Fruit fly (Drosophila melanogaster) Kc167 (cell line): Measurements from ENCODE around the gene Jhbp3.

Experiments
- Myc ChIP-seq: fragments of >200 bp; optimal IDR thresholded peaks from 2 replicates; lab custom pipeline; 2017; ENCODE audit warnings: missing external identifiers
- Sin3A ChIP-seq: fragments of >200 bp; optimal IDR thresholded peaks from 2 replicates; lab custom pipeline; 2018; ENCODE audit warnings: missing external identifiers
- h ChIP-seq: fragments of >200 bp; optimal IDR thresholded peaks from 3 replicates; lab custom pipeline; 2018; ENCODE audit warnings: missing external identifiers
- insv ChIP-seq: fragments of >200 bp; optimal IDR thresholded peaks from 3 replicates; lab custom pipeline; 2018; ENCODE audit warnings: missing external identifiers
- psq ChIP-seq: fragments of >200 bp; optimal IDR thresholded peaks from 2 replicates; lab custom pipeline; 2017; ENCODE audit warnings: missing external identifiers
- ttk ChIP-seq: sonication (Bioruptor generic); optimal IDR thresholded peaks from 2 replicates; lab custom pipeline; 2017; ENCODE audit warnings: missing external identifiers

The Jhbp3 gene

DNA sequence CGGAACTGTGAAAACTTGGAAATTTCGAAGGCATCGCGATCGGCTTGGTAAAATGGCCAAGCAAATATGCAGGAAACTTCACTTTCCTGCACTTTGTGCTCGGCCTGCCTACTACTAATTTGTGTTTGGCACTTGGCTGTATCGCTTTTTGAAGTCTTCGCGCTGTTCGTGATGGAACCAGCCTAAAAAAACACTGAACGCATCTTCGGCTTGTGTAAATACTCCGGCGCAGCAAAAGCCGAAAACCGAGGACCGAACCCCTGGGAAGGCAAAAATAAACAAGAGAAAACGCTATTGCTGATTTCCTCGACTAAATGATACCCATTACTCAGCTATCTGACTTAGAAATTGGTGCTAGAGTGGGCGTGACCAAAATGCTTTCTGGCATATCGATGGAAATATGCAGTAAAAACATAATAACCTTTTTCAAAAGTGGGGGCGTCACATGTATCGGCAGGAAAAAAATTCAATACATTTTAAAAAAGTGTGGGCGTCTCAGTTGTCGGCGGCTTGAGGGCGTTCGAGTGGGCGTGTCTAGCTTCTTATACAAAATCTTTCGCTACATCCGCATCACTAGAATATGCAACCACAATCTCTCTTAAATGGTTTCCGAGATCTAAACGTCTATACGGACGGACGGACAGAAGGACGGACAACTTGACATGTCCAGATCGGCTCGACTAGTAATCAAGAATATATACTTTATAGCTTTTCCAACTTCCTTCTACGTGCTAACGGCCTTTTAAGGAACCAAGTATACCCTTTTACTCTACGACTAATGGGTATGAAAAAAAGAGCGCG lies 19.7 kb upstream of the Jhbp3 start:
- TF ChIP-seq Sin3A (lab: Kevin White, UChicago) (no peak), psq (lab: Kevin White, UChicago) (no peak), h (lab: Kevin White, UChicago) (no peak), Myc (lab: Kevin White, UChicago) (no peak), ttk (lab: Kevin White, UChicago) (no peak), insv (lab: Kevin White, UChicago) (no peak)

DNA sequence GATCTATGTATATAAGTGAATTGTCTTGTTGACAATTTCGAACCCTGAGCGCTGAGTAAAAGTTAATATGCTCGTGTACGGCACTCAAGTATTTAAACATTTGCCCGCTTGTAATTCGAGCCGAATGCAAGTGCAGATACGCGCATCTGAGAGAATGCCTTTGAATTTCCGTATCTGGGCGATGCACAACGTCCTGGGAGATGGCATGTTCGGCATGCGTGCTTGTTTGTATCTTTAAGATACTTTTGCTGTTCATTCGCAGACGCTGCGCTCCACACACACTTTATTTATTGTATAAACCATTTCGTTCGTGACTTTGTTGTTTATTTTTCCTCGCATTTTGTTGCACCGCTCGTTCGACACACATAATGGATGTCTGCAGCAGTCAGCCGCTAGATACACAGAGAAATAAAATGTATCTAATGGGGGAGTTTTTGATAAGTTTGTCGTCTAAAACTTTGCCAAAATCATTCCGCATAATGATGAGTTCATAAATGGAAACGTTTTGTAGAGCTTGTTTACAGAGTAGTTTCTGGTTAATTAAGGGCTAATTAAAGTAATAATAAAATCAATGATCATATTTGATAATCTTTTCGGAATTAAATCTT lies 18.8 kb upstream of the Jhbp3 start:
- TF ChIP-seq Sin3A (lab: Kevin White, UChicago): no peak
- no peak for TF ChIP-seq psq (lab: Kevin White, UChicago)
- no peak for TF ChIP-seq ttk (lab: Kevin White, UChicago)
- no peak for TF ChIP-seq h (lab: Kevin White, UChicago)
- TF ChIP-seq insv (lab: Kevin White, UChicago): no peak
- TF ChIP-seq Myc (lab: Kevin White, UChicago): no peak

DNA sequence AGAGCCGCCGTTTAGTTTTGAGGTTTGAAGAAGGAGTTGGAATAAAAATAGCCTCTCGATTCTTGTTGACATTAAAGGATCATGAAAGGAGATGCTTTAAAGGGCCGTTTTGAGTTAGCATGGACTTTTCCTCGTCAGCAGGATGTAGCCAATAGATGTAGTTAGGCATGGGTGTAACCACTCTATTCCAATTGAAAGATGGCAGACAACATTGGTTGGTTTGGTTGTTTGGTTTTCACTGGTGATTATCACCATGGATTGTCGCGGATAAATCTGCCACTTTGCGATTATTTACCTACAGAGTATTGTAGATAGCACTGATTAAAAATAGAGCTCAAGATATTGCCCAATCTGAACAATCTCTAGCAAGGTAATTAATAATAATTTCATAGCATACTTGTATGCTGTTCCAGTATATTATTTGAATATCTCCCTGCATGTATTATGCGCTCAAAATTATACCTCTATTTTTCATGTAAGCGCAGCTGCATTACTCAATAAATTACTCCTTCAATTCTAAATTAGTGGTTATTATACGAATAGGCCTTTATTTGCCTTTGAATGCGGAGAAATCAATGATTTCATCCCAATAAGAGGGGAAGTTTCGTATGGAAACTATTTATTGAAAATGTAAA lies 18.0 kb upstream of the Jhbp3 start:
- no peak for TF ChIP-seq h (lab: Kevin White, UChicago)
- TF ChIP-seq insv (lab: Kevin White, UChicago): no peak
- no peak for TF ChIP-seq Myc (lab: Kevin White, UChicago)
- TF ChIP-seq psq (lab: Kevin White, UChicago): no peak
- no peak for TF ChIP-seq Sin3A (lab: Kevin White, UChicago)

DNA sequence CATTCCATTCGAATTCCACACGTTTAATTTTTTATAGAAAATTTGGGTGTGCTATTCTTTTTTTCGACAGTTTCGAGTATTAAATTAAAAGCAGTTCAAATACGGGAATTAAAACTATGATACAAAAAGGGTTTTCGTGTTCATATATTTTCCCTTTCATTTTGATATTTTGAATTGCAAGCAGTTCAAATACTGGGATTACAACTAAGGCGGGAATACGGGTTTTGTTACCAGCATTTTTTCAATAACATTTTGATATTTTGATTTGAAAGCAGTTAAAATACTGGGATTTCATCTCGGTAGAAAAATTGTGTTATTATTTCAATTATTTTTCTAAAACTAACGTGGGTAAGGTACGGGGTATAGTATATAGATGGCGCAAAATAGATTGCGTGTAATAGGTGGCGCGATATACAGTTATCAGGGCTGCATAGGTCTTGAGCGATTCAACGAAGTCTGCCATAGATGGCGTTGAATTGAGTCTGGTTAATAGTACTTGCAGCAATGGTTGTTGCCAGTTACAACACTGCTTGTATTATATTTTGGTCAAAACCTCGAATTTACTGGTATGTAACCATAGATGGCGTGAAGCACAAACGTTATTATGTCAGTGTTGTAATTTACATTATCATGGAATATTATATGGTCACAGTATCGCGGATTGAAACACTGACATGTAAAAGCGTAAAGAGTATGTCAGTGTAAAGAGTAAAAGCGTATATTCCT lies 15.5 kb upstream of the Jhbp3 start:
- TF ChIP-seq Sin3A (lab: Kevin White, UChicago): no peak
- TF ChIP-seq h (lab: Kevin White, UChicago): no peak
- no peak for TF ChIP-seq insv (lab: Kevin White, UChicago)
- no peak for TF ChIP-seq psq (lab: Kevin White, UChicago)
- TF ChIP-seq ttk (lab: Kevin White, UChicago): no peak
- TF ChIP-seq Myc (lab: Kevin White, UChicago): no peak

DNA sequence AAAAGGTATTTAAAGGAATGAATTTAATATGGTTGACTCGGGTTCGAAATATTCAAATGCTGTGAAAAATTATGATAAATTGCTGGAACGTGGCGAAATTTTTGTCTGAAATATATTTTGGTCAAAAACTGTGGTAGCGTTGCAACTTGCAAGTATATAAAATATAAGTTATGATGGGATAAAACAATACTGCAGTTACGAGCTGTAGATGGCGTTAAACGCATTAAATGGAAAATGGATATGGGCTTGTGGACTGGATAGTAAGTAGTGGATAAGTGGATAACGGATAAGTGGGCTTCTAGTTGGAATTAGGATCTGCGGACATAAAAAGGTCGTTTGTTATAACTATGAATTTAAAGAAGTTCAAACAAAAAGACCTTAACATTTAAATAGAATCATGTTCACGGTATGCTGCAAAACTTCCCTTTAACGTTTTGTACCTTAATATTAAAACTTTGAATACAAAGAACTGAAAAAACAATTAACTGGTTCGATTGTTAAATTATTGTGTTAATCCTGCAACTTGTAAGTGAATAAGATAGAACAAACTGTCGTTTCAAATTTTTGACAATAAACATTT lies 14.2 kb upstream of the Jhbp3 start:
- TF ChIP-seq psq (lab: Kevin White, UChicago): no peak
- no peak for TF ChIP-seq insv (lab: Kevin White, UChicago)
- TF ChIP-seq Sin3A (lab: Kevin White, UChicago): no peak
- TF ChIP-seq Myc (lab: Kevin White, UChicago): no peak
- TF ChIP-seq h (lab: Kevin White, UChicago): no peak
- TF ChIP-seq ttk (lab: Kevin White, UChicago): no peak

DNA sequence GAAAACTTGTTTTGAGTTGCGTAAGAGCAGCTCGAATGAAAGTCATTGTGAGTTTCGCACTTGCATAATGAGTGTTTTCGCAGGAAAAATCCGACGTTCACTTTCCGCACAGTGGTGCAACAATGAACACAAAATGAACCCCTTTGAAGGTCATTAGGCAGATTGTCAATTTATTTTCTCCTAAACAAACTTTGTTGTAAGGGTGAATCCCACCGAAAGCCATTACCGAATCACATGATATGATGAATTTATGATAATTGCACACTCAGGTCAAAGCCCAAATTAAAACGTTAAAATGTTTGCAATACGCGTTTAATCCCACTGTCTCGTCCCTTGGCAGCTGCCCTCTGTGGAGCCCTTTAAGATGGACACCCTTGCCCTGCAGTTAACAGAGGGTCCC lies 12.2 kb upstream of the Jhbp3 start:
- TF ChIP-seq insv (lab: Kevin White, UChicago): no peak
- no peak for TF ChIP-seq h (lab: Kevin White, UChicago)
- no peak for TF ChIP-seq Sin3A (lab: Kevin White, UChicago)
- TF ChIP-seq Myc (lab: Kevin White, UChicago): no peak
- no peak for TF ChIP-seq ttk (lab: Kevin White, UChicago)
- no peak for TF ChIP-seq psq (lab: Kevin White, UChicago)

DNA sequence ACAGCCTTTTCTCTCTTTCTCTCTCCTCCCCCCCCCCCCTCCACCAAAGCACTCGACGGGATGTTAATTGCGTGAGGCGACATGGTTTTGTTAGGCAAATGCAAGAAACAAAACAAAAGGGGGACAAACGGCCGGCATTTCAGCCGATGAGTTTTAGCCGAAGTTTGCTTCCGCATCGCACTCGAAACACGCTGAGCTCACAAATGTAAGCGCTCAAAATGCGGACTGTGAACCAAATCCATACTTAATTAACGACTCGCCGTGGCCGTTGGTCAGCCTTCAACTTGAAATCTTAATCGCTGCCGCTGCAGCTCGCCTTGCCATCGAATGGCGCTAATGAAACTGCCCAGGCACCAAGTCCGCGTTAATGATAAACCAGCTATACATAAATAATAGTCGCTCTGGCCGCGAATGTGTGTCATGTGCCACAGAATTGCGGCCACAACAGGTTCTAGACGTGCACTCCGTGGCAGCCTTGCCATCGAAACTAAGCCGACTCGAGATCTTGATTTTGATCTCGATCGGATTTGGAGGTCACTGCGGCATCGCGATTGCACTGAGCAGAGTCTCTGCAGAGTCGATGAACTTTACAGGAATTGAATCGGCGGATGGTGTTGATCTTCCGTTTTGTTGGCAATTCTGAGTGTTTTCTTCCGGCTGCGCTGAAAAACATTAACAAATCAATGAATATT lies 11.3 kb upstream of the Jhbp3 start:
- no peak for TF ChIP-seq ttk (lab: Kevin White, UChicago)
- no peak for TF ChIP-seq Myc (lab: Kevin White, UChicago)
- no peak for TF ChIP-seq Sin3A (lab: Kevin White, UChicago)
- TF ChIP-seq h (lab: Kevin White, UChicago): no peak
- TF ChIP-seq insv (lab: Kevin White, UChicago): no peak
- TF ChIP-seq psq (lab: Kevin White, UChicago): no peak

DNA sequence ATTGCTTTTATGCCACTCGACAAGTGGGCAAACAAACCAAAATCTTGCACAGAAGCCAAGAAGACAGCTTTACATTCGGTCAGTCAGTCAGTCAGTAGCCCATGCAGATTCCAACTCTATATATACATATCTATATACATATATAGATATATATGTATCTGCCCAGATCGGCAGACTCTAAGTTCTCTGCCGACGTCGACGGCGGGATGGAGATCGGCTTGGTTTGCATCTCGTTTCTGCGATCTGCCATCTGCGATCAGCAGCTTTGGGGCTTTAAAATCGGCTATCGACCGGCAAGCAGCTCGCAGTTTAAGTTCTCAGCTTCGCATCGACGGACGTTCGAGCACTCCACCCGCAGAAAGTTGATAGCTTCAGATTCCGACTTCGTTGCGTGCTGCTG lies 10.1 kb upstream of the Jhbp3 start, which contains the start of gene Jhbp1:
TSS of gene Jhbp1 (plus strand) at position 301 of the 400 bp plus-strand sequence.
- no peak for TF ChIP-seq h (lab: Kevin White, UChicago)
- TF ChIP-seq Sin3A (lab: Kevin White, UChicago): no peak
- TF ChIP-seq Myc (lab: Kevin White, UChicago): no peak
- no peak for TF ChIP-seq psq (lab: Kevin White, UChicago)
- TF ChIP-seq insv (lab: Kevin White, UChicago): no peak
- no peak for TF ChIP-seq ttk (lab: Kevin White, UChicago)

DNA sequence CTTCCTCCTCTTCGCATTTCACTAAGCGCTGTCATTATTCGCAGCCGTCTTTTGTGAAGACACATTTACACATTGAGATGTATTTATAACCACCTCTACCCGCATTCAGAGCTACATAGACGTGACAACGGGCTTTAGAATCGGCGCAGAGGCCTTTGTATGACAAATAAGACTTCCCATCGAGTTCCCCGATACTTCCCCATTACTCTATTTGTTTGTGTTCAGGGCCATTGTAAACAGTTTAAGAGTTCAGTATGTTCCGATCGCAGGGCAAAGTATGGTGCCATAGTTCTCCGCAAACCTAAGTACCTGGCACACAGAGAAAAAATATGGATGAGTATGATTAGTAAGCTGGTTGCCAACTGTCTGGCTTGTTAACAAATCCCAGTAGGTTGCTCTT lies 8.9 kb upstream of the Jhbp3 start:
- no peak for TF ChIP-seq insv (lab: Kevin White, UChicago)
- TF ChIP-seq psq (lab: Kevin White, UChicago): no peak
- TF ChIP-seq ttk (lab: Kevin White, UChicago): no peak
- no peak for TF ChIP-seq Sin3A (lab: Kevin White, UChicago)
- TF ChIP-seq Myc (lab: Kevin White, UChicago): no peak
- TF ChIP-seq h (lab: Kevin White, UChicago): no peak

DNA sequence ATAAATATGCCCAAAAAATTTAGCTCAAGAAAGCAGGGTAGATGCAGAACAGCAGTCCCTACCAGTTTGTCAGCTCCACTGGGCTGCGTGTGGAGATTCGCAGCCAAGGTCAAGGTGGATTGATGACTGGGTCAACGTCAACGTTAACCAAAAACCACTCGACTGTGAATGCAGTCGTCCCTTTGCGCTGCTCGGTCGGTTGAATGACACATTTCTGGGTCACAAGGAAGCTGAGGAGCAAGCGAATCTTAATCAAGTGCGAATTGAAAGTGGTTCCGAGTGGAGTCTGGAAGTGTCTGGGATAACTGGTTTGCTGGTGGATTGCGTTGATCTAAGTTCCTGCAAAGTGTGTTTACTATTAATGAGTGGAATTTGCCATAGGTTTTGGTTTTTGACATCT lies 8.3 kb upstream of the Jhbp3 start:
- TF ChIP-seq h (lab: Kevin White, UChicago) (no peak), ttk (lab: Kevin White, UChicago) (no peak), insv (lab: Kevin White, UChicago) (no peak), Sin3A (lab: Kevin White, UChicago) (no peak), Myc (lab: Kevin White, UChicago) (no peak), psq (lab: Kevin White, UChicago) (no peak)
